Fruit fly (Drosophila melanogaster) whole organism, wandering third instar larva: ENCODE data around the gene CG32278.
A peak's percentile ranks its signal among the peaks of the same experiment; 100 is the strongest.

Experiments
- Abd-B ChIP-seq: fragments of >200 bp; optimal IDR thresholded peaks from 2 replicates; lab custom pipeline; 2017; ENCODE audit warnings: missing biosample characterization, missing genetic modification characterization
- CG32264 ChIP-seq: fragments of 200-800 bp; sonication (Bioruptor generic); optimal IDR thresholded peaks from 2 replicates; lab custom pipeline; 2016; ENCODE audit warnings: missing biosample characterization, missing genetic modification characterization
- CG9705 ChIP-seq: fragments of 200-800 bp; sonication (Bioruptor generic); optimal IDR thresholded peaks from 2 replicates; lab custom pipeline; 2018; ENCODE audit warnings: missing biosample characterization, mild to moderate bottlenecking, missing genetic modification characterization
- CrebA ChIP-seq: fragments of 200-800 bp; sonication (Bioruptor generic); optimal IDR thresholded peaks from 2 replicates; lab custom pipeline; 2016; ENCODE audit warnings: missing biosample characterization, mild to moderate bottlenecking, missing genetic modification characterization, borderline replicate concordance
- Dfd ChIP-seq: fragments of >200 bp; optimal IDR thresholded peaks from 2 replicates; lab custom pipeline; 2017; ENCODE audit warnings: missing biosample characterization, missing genetic modification characterization
- Dif ChIP-seq: fragments of 200-275, 200-300 bp; sonication (Bioruptor generic); optimal IDR thresholded peaks from 2 replicates; lab custom pipeline; 2018; ENCODE audit warnings: missing biosample characterization, missing genetic modification characterization; ENCODE audit not compliant: partially characterized antibody
- GATAd ChIP-seq: sonication (Bioruptor generic); optimal IDR thresholded peaks from 2 replicates; lab custom pipeline; 2016; ENCODE audit warnings: missing biosample characterization, missing genetic modification characterization
- HLH106 ChIP-seq: fragments of 200-800 bp; optimal IDR thresholded peaks from 3 replicates; lab custom pipeline; 2019; ENCODE audit warnings: missing biosample characterization, mild to moderate bottlenecking, missing genetic modification characterization, moderate library complexity
- Hnf4 ChIP-seq: fragments of 200-800 bp; sonication (Bioruptor generic); optimal IDR thresholded peaks from 2 replicates; lab custom pipeline; 2016; ENCODE audit warnings: missing biosample characterization, mild to moderate bottlenecking, missing genetic modification characterization
- Hr78 ChIP-seq: fragments of >200 bp; optimal IDR thresholded peaks from 2 replicates; lab custom pipeline; 2017; ENCODE audit warnings: missing biosample characterization, missing genetic modification characterization
- Hr83 ChIP-seq: fragments of 200-300 bp; sonication (Bioruptor generic); optimal IDR thresholded peaks from 2 replicates; lab custom pipeline; 2016; ENCODE audit warnings: missing biosample characterization, mild to moderate bottlenecking, missing genetic modification characterization, moderate library complexity; ENCODE audit not compliant: poor library complexity, severe bottlenecking
- Jra ChIP-seq: sonication (Bioruptor generic); optimal IDR thresholded peaks from 2 replicates; lab custom pipeline; 2016; ENCODE audit warnings: missing biosample characterization, missing genetic modification characterization
- Mio ChIP-seq: sonication (Bioruptor generic); optimal IDR thresholded peaks from 2 replicates; lab custom pipeline; 2016; ENCODE audit warnings: missing biosample characterization, missing genetic modification characterization
- Myc ChIP-seq: fragments of >200 bp; optimal IDR thresholded peaks from 2 replicates; lab custom pipeline; 2017
- N ChIP-seq: fragments of >200 bp; optimal IDR thresholded peaks from 2 replicates; lab custom pipeline; 2018; ENCODE audit warnings: missing biosample characterization, missing external identifiers, missing genetic modification characterization
- OdsH ChIP-seq: fragments of 200-800 bp; sonication (Bioruptor generic); optimal IDR thresholded peaks from 2 replicates; lab custom pipeline; 2016; ENCODE audit warnings: missing biosample characterization, mild to moderate bottlenecking, missing genetic modification characterization
- Rel ChIP-seq, 2 experiments: fragments of 200-800 bp; sonication (Bioruptor generic) in 1 of 2; optimal IDR thresholded peaks; 2 replicates in 1 of 2; 3 replicates in 1 of 2; lab custom pipeline; 2016 to 2019; ENCODE audit warnings: mild to moderate bottlenecking in 2 of 2, missing biosample characterization in 2 of 2, missing genetic modification characterization in 2 of 2, moderate library complexity in 1 of 2
- Sp1 ChIP-seq: fragments of 200-800 bp; sonication (Bioruptor generic); optimal IDR thresholded peaks from 3 replicates; lab custom pipeline; 2019; ENCODE audit warnings: missing biosample characterization, mild to moderate bottlenecking, missing genetic modification characterization, moderate library complexity
- Vsx2 ChIP-seq: fragments of 200-300, 225-300 bp; sonication (Bioruptor generic); optimal IDR thresholded peaks from 2 replicates; lab custom pipeline; 2018; ENCODE audit warnings: missing biosample characterization, missing genetic modification characterization; ENCODE audit not compliant: partially characterized antibody
- br ChIP-seq: fragments of 200-800 bp; sonication (Bioruptor generic); optimal IDR thresholded peaks from 2 replicates; lab custom pipeline; 2016; ENCODE audit warnings: missing biosample characterization, missing genetic modification characterization
- brk ChIP-seq: fragments of 200-800 bp; sonication (Bioruptor generic); optimal IDR thresholded peaks from 2 replicates; lab custom pipeline; 2016; ENCODE audit warnings: missing biosample characterization, mild to moderate bottlenecking, missing genetic modification characterization
- dl ChIP-seq, 2 experiments: fragments of 175-275, 200-275 bp in 1 of 2; fragments of 200-275 bp in 1 of 2; sonication (Bioruptor generic); optimal IDR thresholded peaks; lab custom pipeline; 2018; ENCODE audit warnings: mild to moderate bottlenecking in 2 of 2, missing biosample characterization in 2 of 2, missing genetic modification characterization in 2 of 2, moderate library complexity in 2 of 2; ENCODE audit not compliant: partially characterized antibody in 2 of 2, insufficient read depth in 1 of 2
- dmrt93B ChIP-seq: fragments of 200-800 bp; sonication (Bioruptor generic); optimal IDR thresholded peaks from 2 replicates; lab custom pipeline; 2018; ENCODE audit warnings: missing biosample characterization, mild to moderate bottlenecking, missing genetic modification characterization
- dsf ChIP-seq: sonication (Bioruptor generic); optimal IDR thresholded peaks from 2 replicates; lab custom pipeline; 2016; ENCODE audit warnings: missing biosample characterization, missing genetic modification characterization, borderline replicate concordance
- ey ChIP-seq: fragments of 200-800 bp; sonication (Bioruptor generic); optimal IDR thresholded peaks from 2 replicates; lab custom pipeline; 2016; ENCODE audit warnings: missing biosample characterization, missing genetic modification characterization
- foxo ChIP-seq, 2 experiments: fragments of 200-800 bp; sonication (Bioruptor generic); optimal IDR thresholded peaks; 2 replicates in 1 of 2; 3 replicates in 1 of 2; lab custom pipeline; 2016 to 2017; ENCODE audit warnings: missing biosample characterization in 2 of 2, missing genetic modification characterization in 2 of 2
- fru ChIP-seq: fragments of 200-800 bp; sonication (Bioruptor generic); optimal IDR thresholded peaks from 3 replicates; lab custom pipeline; 2016; ENCODE audit warnings: missing biosample characterization, mild to moderate bottlenecking, missing genetic modification characterization
- h ChIP-seq: fragments of 200-800 bp; sonication (Bioruptor generic); optimal IDR thresholded peaks from 3 replicates; lab custom pipeline; 2016; ENCODE audit warnings: missing biosample characterization, mild to moderate bottlenecking, missing genetic modification characterization
- jim ChIP-seq: fragments of 175-275, 200-325 bp; sonication (Bioruptor generic); optimal IDR thresholded peaks from 2 replicates; lab custom pipeline; 2016; ENCODE audit warnings: missing biosample characterization, mild to moderate bottlenecking, missing genetic modification characterization
- lola ChIP-seq: fragments of >200 bp; optimal IDR thresholded peaks from 2 replicates; lab custom pipeline; 2017; ENCODE audit warnings: missing biosample characterization, missing genetic modification characterization
- pan ChIP-seq: fragments of >200 bp; optimal IDR thresholded peaks from 2 replicates; lab custom pipeline; 2017
- psq ChIP-seq: fragments of 200-800 bp; sonication (Bioruptor generic); optimal IDR thresholded peaks from 3 replicates; lab custom pipeline; 2017; ENCODE audit warnings: missing biosample characterization, mild to moderate bottlenecking, missing genetic modification characterization, moderate library complexity
- rgr ChIP-seq: fragments of 200-800 bp; sonication (Bioruptor generic); optimal IDR thresholded peaks from 3 replicates; lab custom pipeline; 2016; ENCODE audit warnings: missing biosample characterization, mild to moderate bottlenecking, missing genetic modification characterization
- sage ChIP-seq: fragments of 200-800 bp; sonication (Bioruptor generic); optimal IDR thresholded peaks from 2 replicates; lab custom pipeline; 2016; ENCODE audit warnings: missing biosample characterization, mild to moderate bottlenecking, missing genetic modification characterization
- sv ChIP-seq: fragments of 200-800 bp; sonication (Bioruptor generic); optimal IDR thresholded peaks from 3 replicates; lab custom pipeline; 2016; ENCODE audit warnings: missing biosample characterization, missing genetic modification characterization
- tai ChIP-seq: sonication (Bioruptor generic); optimal IDR thresholded peaks from 2 replicates; lab custom pipeline; 2016; ENCODE audit warnings: missing biosample characterization, missing genetic modification characterization
- usp ChIP-seq: fragments of >200 bp; optimal IDR thresholded peaks from 2 replicates; lab custom pipeline; 2017; ENCODE audit warnings: missing biosample characterization, missing genetic modification characterization
- woc ChIP-seq: sonication (Bioruptor generic); optimal IDR thresholded peaks from 2 replicates; lab custom pipeline; 2016; ENCODE audit warnings: missing biosample characterization, mild to moderate bottlenecking, missing genetic modification characterization

The CG32278 gene

dm6 chr3L:3143383-3143962 lies 25.6 kb upstream of the CG32278 start, which contains the start of the genes CG11537 and Alg2 (continued):
- TF ChIP-seq HLH106 (peak; percentile 22), psq (GFP tag; lab: Kevin White, UChicago) (peak; percentile 0), N (GFP tag; lab: Kevin White, UChicago) (no peak), dmrt93B (GFP tag; lab: Kevin White, UChicago) (no peak), Myc (lab: Kevin White, UChicago) (peak; percentile 35)

- no peak for TF ChIP-seq Abd-B (GFP tag; lab: Kevin White, UChicago)
- no peak for TF ChIP-seq CrebA (GFP tag; lab: Kevin White, UChicago)
- TF ChIP-seq usp (GFP tag; lab: Kevin White, UChicago): no peak
- peak; percentile 72 for TF ChIP-seq h (GFP tag; lab: Kevin White, UChicago)
- no peak for TF ChIP-seq Vsx2 (GFP tag; lab: Kevin White, UChicago)
- TF ChIP-seq Hr83 (GFP tag; lab: Kevin White, UChicago): peak; percentile 30
- TF ChIP-seq Dif (GFP tag; lab: Kevin White, UChicago): no peak
- no peak for TF ChIP-seq Hnf4
- TF ChIP-seq jim (GFP tag; lab: Kevin White, UChicago): no peak
- no peak for TF ChIP-seq sage (GFP tag; lab: Kevin White, UChicago)
- peak; percentile 16 for TF ChIP-seq dsf (GFP tag; lab: Kevin White, UChicago)
- peak; percentile 6 for TF ChIP-seq CG32264 (GFP tag; lab: Kevin White, UChicago)
- TF ChIP-seq psq (GFP tag; lab: Kevin White, UChicago): peak; percentile 26
- no peak for TF ChIP-seq woc
- no peak for TF ChIP-seq Myc (lab: Kevin White, UChicago)
- peak; percentile 65 for TF ChIP-seq Jra (GFP tag; lab: Kevin White, UChicago)
- peak; percentile 22 for TF ChIP-seq sv (GFP tag; lab: Kevin White, UChicago)
- peak; percentile 58 for TF ChIP-seq fru
- peak; percentile 12 for TF ChIP-seq CG9705
- no peak for TF ChIP-seq Hr78 (GFP tag; lab: Kevin White, UChicago)
- TF ChIP-seq HLH106: peak; percentile 59
- no peak for TF ChIP-seq dmrt93B (GFP tag; lab: Kevin White, UChicago)
- TF ChIP-seq br (GFP tag; lab: Kevin White, UChicago): peak; percentile 76
- TF ChIP-seq Sp1: peak; percentile 44
- TF ChIP-seq ey (GFP tag; lab: Kevin White, UChicago): peak; percentile 65
- no peak for TF ChIP-seq dl (GFP tag; optimal IDR thresholded peaks at IDR 0.05; lab: Kevin White, UChicago; ENCODE audit: insufficient read depth in 1 of 2, partially characterized antibody in 2 of 2)
- no peak for TF ChIP-seq N (GFP tag; lab: Kevin White, UChicago)
- peak in 1 of 2 experiments; percentile 76 for TF ChIP-seq foxo (GFP tag; optimal IDR thresholded peaks at IDR 0.05; lab: Kevin White, UChicago)
- TF ChIP-seq OdsH (GFP tag; lab: Kevin White, UChicago): peak; percentile 69
- TF ChIP-seq brk (GFP tag; lab: Kevin White, UChicago): no peak
- no peak for TF ChIP-seq tai
- no peak for TF ChIP-seq Dfd (GFP tag; lab: Kevin White, UChicago)
- TF ChIP-seq pan (lab: Kevin White, UChicago): no peak
- no peak for TF ChIP-seq GATAd (GFP tag; lab: Kevin White, UChicago)
- no peak for TF ChIP-seq Rel (GFP tag; optimal IDR thresholded peaks at IDR 0.05; lab: Kevin White, UChicago)
- TF ChIP-seq Rel (tag; optimal IDR thresholded peaks at IDR 0.05; lab: Kevin White, UChicago): peak; percentile 2
- no peak for TF ChIP-seq Mio
- peak; percentile 68 for TF ChIP-seq rgr
- no peak for TF ChIP-seq lola (GFP tag; lab: Kevin White, UChicago)
Observed at dm6 chr3L:3148125-3149059, 20.7 kb upstream of the CG32278 start, which contains the start of the genes Usp5 and BtbVII. Gene Usp5 (minus strand): TSS chr3L:3148358. Gene BtbVII (plus strand): TSS chr3L:3148646.
